Worm (Caenorhabditis elegans) whole organism, L2 larva: ENCODE measurements around the gene F12F6.1.

Experiments used
- ZK546.5 ChIP-seq: sonication (generic microtip); optimal IDR thresholded peaks from 2 replicates; lab custom pipeline; 2017; ENCODE audit warnings: missing biosample characterization, missing genetic modification characterization
- ceh-16 ChIP-seq: fragments of 150-350 bp; optimal IDR thresholded peaks from 2 replicates; lab custom pipeline; 2014; ENCODE audit warnings: missing biosample characterization, missing genetic modification characterization
- egl-27 ChIP-seq: sonication (generic microtip); optimal IDR thresholded peaks from 3 replicates; lab custom pipeline; 2017; ENCODE audit warnings: missing biosample characterization, missing genetic modification reagents, missing genetic modification characterization
- lin-11 ChIP-seq: fragments of 150-350 bp; sonication (generic microtip); optimal IDR thresholded peaks from 2 replicates; lab custom pipeline; 2014; ENCODE audit warnings: missing biosample characterization, missing genetic modification characterization, inconsistent platforms, mixed read lengths
- lin-39 ChIP-seq: fragments of 150-350 bp; optimal IDR thresholded peaks from 2 replicates; lab custom pipeline; 2014; ENCODE audit warnings: missing biosample characterization, missing genetic modification reagents, missing genetic modification characterization
- nhr-129 ChIP-seq: fragments of 150-350 bp; optimal IDR thresholded peaks from 2 replicates; lab custom pipeline; 2014; ENCODE audit warnings: missing biosample characterization, missing genetic modification characterization
- peb-1 ChIP-seq: fragments of 150-350 bp; optimal IDR thresholded peaks from 2 replicates; lab custom pipeline; 2014; ENCODE audit warnings: missing biosample characterization, missing genetic modification characterization
- skn-1 ChIP-seq: sonication (generic microtip); optimal IDR thresholded peaks from 2 replicates; lab custom pipeline; 2017; ENCODE audit warnings: missing biosample characterization, missing genetic modification characterization
- unc-62 ChIP-seq: fragments of 150-350 bp; optimal IDR thresholded peaks from 2 replicates; lab custom pipeline; 2014; ENCODE audit warnings: missing biosample characterization, missing genetic modification reagents, missing genetic modification characterization
- ztf-11 ChIP-seq: sonication (generic microtip); optimal IDR thresholded peaks from 2 replicates; lab custom pipeline; 2017; ENCODE audit warnings: missing biosample characterization, missing genetic modification characterization

ce11 chrIV:11566146-11566545 lies 17.6 kb upstream of the F12F6.1 start, which contains the start of gene sec-24.1:
- peak; percentile 86 for TF ChIP-seq lin-11 (tag; lab: Kevin White, UChicago)
- TF ChIP-seq unc-62 (GFP tag; lab: Kevin White, UChicago), result peak; percentile 39
- no peak for TF ChIP-seq skn-1
- no peak for TF ChIP-seq lin-39 (tag; lab: Kevin White, UChicago)
- TF ChIP-seq ceh-16, result peak; percentile 85
- TF ChIP-seq ZK546.5 (tag; lab: Kevin White, UChicago), result peak; percentile 75
- no peak for TF ChIP-seq peb-1
- TF ChIP-seq ztf-11 (tag; lab: Kevin White, UChicago), result no peak
- TF ChIP-seq nhr-129 (tag; lab: Kevin White, UChicago), result peak; percentile 78
- TF ChIP-seq egl-27 (tag; lab: Kevin White, UChicago), result peak; percentile 47
